Worm (Caenorhabditis elegans): ENCODE data around the gene ZC53.1.

The ZC53.1 gene

DNA sequence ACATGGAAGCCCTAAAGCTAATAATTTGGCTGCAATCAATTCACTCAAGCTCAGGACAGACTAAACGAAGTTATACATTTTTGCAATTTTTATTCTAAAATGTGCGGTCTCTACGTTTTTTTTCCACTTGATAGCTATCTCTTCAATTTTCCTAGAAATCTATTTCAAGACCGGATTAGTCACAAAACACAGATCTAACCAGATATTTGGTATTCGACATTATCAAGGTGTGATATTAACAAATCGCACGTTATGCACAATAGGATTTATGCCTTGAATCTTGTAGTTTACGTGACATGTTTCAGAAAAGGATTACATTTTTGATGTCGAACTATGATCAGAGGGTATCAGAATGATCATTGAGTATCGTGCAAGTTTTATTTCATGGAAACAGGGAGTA lies 11.7 kb downstream of the ZC53.1 start:
- TF ChIP-seq flh-1 (GFP tag; optimal IDR thresholded peaks at IDR 0.05) (no peak), ceh-39 (tag; optimal IDR thresholded peaks at IDR 0.05) (no peak), lin-32 (GFP tag; optimal IDR thresholded peaks at IDR 0.05) (no peak), M03D4.4 (tag; optimal IDR thresholded peaks at IDR 0.05) (no peak), nhr-76 (tag; optimal IDR thresholded peaks at IDR 0.05) (no peak), drap-1 (GFP tag; optimal IDR thresholded peaks at IDR 0.05) (no peak), unc-120 (tag; optimal IDR thresholded peaks at IDR 0.05; ENCODE audit: poor library complexity, severe bottlenecking) (no peak), mls-2 (tag; optimal IDR thresholded peaks at IDR 0.05) (no peak), mep-1 (tag; optimal IDR thresholded peaks at IDR 0.05) (no peak), ztf-11 (tag; optimal IDR thresholded peaks at IDR 0.05) (no peak), zip-8 (tag; optimal IDR thresholded peaks at IDR 0.05) (no peak), ces-1 (GFP tag; optimal IDR thresholded peaks at IDR 0.05) (no peak), ham-2 (GFP tag; optimal IDR thresholded peaks at IDR 0.05) (no peak), unc-39 (tag; optimal IDR thresholded peaks at IDR 0.05) (no peak)

DNA sequence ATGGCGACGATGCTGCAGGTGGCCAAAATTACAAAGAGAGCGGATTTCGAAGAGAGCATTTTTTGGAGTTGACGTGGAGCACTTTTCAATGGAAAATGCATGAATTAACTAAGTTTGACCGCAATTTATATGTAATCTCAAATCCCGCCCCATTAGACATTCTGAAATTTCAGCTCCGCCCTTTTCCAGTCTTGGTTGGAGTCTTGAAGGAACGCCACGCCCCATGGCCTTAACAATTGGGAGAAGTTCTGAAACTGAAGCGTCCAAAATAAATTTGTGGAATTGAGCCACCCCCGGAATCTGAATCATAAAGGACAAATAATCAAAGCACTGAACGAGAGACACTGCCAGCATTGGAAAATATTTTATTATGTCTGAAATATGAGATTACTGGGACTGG lies 15.9 kb downstream of the ZC53.1 start, which contains the start of gene B0294.1:
B0294.1 (minus strand) TSS at position 101 of the 400 bp plus-strand sequence.
- no peak for TF ChIP-seq pha-4 (tag; optimal IDR thresholded peaks at IDR 0.05)

DNA sequence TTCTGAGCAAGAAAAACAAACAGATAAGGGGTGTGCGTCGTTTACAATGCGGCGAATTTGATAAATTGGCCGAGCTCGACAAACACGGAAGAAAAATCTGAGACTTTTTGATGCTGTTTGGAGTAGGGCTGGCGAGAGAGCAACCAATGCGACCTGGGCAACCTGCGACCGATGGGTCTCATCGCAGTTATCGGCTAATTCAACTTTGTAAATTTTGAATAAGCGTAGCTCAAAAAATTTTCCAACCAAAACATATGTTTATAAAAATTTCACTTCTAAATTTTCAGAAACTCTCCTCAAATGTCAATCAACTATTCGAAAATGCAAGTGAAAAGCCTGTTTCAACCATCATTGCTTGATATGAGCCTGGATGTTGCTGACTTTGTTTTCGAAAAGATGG lies 21.3 kb downstream of the ZC53.1 start, which contains the start of gene B0294.3:
B0294.3 (plus strand) TSS at position 301 of the 400 bp plus-strand sequence.
- no peak for TF ChIP-seq mep-1 (tag; optimal IDR thresholded peaks at IDR 0.05)
- TF ChIP-seq bed-3 (GFP tag; optimal IDR thresholded peaks at IDR 0.05) = no peak
- no peak for TF ChIP-seq zip-8 (tag; optimal IDR thresholded peaks at IDR 0.05)
- no peak for TF ChIP-seq sem-2 (GFP tag; optimal IDR thresholded peaks at IDR 0.05)
- no peak for TF ChIP-seq nhr-76 (tag; optimal IDR thresholded peaks at IDR 0.05)
- no peak for TF ChIP-seq elt-1 (tag; optimal IDR thresholded peaks at IDR 0.05; ENCODE audit: borderline replicate concordance, insufficient read depth)
- no peak for TF ChIP-seq nhr-28 (tag; optimal IDR thresholded peaks at IDR 0.05)
- no peak for TF ChIP-seq tbx-8 (GFP tag; optimal IDR thresholded peaks at IDR 0.05)
- TF ChIP-seq flh-1 (GFP tag; optimal IDR thresholded peaks at IDR 0.05) = no peak
- TF ChIP-seq mab-5 (tag; optimal IDR thresholded peaks at IDR 0.05) = no peak
- TF ChIP-seq ham-2 (GFP tag; optimal IDR thresholded peaks at IDR 0.05) = no peak
- no peak for TF ChIP-seq elt-3 (tag; optimal IDR thresholded peaks at IDR 0.05)
- TF ChIP-seq nhr-2 (tag; optimal IDR thresholded peaks at IDR 0.05) = no peak

DNA sequence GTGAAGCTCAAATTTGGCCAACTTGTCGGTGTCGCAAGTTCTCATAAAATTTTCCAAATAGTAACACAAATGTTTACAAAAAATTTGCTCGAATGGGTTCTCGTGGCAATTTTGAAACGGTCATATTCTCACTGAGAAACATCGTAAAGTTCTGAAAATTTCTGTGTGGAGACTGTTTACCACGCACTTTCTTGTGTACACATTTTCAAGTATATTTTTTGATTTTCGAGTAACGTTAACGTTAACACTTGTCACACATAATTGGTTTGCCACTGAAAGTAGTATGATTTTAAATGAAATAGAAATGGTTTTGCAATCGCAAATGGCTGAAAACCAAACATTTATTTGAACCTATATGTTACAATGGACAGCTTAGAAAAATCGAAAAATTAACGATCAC lies 22.3 kb downstream of the ZC53.1 start:
- TF ChIP-seq mep-1 (tag; optimal IDR thresholded peaks at IDR 0.05) = no peak
- TF ChIP-seq M03D4.4 (tag; optimal IDR thresholded peaks at IDR 0.05) = no peak
- TF ChIP-seq unc-120 (tag; optimal IDR thresholded peaks at IDR 0.05; ENCODE audit: poor library complexity, severe bottlenecking) = no peak
- no peak for TF ChIP-seq hlh-1 (tag; optimal IDR thresholded peaks at IDR 0.05)
- TF ChIP-seq pha-4 (tag; optimal IDR thresholded peaks at IDR 0.05) = no peak
- no peak for TF ChIP-seq unc-62 (GFP tag; optimal IDR thresholded peaks at IDR 0.05)
- TF ChIP-seq nhr-76 (tag; optimal IDR thresholded peaks at IDR 0.05) = no peak
- TF ChIP-seq bed-3 (GFP tag; optimal IDR thresholded peaks at IDR 0.05) = no peak
- TF ChIP-seq nhr-12 (tag; optimal IDR thresholded peaks at IDR 0.05) = no peak
- TF ChIP-seq sem-2 (GFP tag; optimal IDR thresholded peaks at IDR 0.05) = no peak
- TF ChIP-seq ceh-43 (GFP tag; optimal IDR thresholded peaks at IDR 0.05) = no peak
- no peak for TF ChIP-seq flh-1 (GFP tag; optimal IDR thresholded peaks at IDR 0.05)
- TF ChIP-seq unc-39 (tag; optimal IDR thresholded peaks at IDR 0.05) = no peak
- no peak for TF ChIP-seq snpc-4 (tag; optimal IDR thresholded peaks at IDR 0.05)
- TF ChIP-seq nhr-28 (tag; optimal IDR thresholded peaks at IDR 0.05) = no peak
- no peak for TF ChIP-seq mab-5 (tag; optimal IDR thresholded peaks at IDR 0.05)
- no peak for TF ChIP-seq ztf-11 (tag; optimal IDR thresholded peaks at IDR 0.05)
- TF ChIP-seq ces-1 (GFP tag; optimal IDR thresholded peaks at IDR 0.05) = no peak

DNA sequence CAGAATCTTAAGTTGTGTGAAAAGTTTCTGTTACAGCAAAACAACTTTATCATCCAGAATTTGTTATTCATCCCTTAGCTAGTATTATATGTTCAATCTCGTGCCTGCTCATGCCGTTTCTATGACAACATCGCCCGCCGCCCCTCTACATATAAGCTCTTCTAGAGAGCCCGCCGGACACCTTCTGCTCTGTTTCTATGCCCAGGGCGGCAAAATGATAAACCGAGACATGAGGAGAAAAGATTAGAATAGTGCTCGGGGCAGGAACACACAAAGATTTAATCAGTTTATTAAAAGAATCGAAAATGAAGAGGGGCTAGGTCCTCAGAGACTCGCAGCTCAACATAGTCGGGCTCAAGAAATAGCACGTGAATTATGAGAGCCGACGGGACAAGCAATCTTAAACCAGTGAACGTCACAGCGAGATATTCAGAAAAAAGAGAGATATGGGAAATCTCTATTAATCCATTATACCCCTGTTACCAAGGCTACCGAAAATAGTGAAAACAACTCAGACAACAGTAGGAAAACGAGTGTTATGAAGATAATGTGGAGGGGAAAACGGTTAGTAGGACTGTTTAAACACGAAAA lies 24.6 kb downstream of the ZC53.1 start:
- no peak for TF ChIP-seq bed-3 (GFP tag; optimal IDR thresholded peaks at IDR 0.05)
- peak; percentile 33 for TF ChIP-seq ces-1 (GFP tag; optimal IDR thresholded peaks at IDR 0.05)

DNA sequence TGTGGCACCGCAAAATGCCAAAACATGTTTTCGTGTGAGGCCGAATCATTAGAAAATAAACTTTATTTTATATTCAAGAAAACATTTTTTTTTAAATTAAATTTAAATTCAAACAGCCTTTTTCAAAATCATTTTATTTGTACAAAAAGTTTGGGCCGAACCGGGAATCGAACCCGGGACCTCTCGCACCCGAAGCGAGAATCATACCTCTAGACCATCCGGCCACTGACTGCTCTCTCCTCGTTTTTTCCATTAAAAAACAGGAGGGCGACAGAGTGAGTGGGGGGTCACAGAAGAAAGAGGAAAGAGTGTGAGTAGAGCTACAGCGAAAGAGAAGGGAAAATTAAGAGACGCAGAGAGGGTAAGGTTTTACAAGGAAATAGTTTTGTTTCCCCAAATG lies 32.5 kb downstream of the ZC53.1 start:
- TF ChIP-seq sptf-1 (tag; optimal IDR thresholded peaks at IDR 0.05) (peak; percentile 84), snpc-4 (tag; optimal IDR thresholded peaks at IDR 0.05) (no peak), sem-2 (GFP tag; optimal IDR thresholded peaks at IDR 0.05) (peak; percentile 74), unc-120 (tag; optimal IDR thresholded peaks at IDR 0.05; ENCODE audit: poor library complexity, severe bottlenecking) (peak; percentile 75), nhr-12 (tag; optimal IDR thresholded peaks at IDR 0.05) (no peak), drap-1 (GFP tag; optimal IDR thresholded peaks at IDR 0.05) (peak; percentile 83), elt-1 (tag; optimal IDR thresholded peaks at IDR 0.05; ENCODE audit: borderline replicate concordance, insufficient read depth) (no peak), ceh-39 (tag; optimal IDR thresholded peaks at IDR 0.05) (peak; percentile 30), mls-2 (tag; optimal IDR thresholded peaks at IDR 0.05) (peak; percentile 78), bed-3 (GFP tag; optimal IDR thresholded peaks at IDR 0.05) (peak; percentile 63), blmp-1 (tag; optimal IDR thresholded peaks at IDR 0.05) (no peak), elt-3 (tag; optimal IDR thresholded peaks at IDR 0.05) (no peak), hlh-1 (tag; optimal IDR thresholded peaks at IDR 0.05) (peak; percentile 14), flh-1 (GFP tag; optimal IDR thresholded peaks at IDR 0.05) (peak; percentile 57), nhr-237 (tag; optimal IDR thresholded peaks at IDR 0.05) (peak; percentile 12), ham-2 (GFP tag; optimal IDR thresholded peaks at IDR 0.05) (peak; percentile 51), lin-13 (tag; optimal IDR thresholded peaks at IDR 0.05) (peak; percentile 55), ces-1 (GFP tag; optimal IDR thresholded peaks at IDR 0.05) (peak; percentile 35), pha-4 (tag; optimal IDR thresholded peaks at IDR 0.05) (peak; percentile 5), unc-62 (GFP tag; optimal IDR thresholded peaks at IDR 0.05) (no peak), unc-39 (tag; optimal IDR thresholded peaks at IDR 0.05) (no peak), cnd-1 (tag; optimal IDR thresholded peaks at IDR 0.05) (peak; percentile 82), ceh-83 (GFP tag; optimal IDR thresholded peaks at IDR 0.05) (peak; percentile 91), nhr-28 (tag; optimal IDR thresholded peaks at IDR 0.05) (peak; percentile 47), lsy-2 (tag; optimal IDR thresholded peaks at IDR 0.05) (no peak), ztf-11 (tag; optimal IDR thresholded peaks at IDR 0.05) (peak; percentile 23)

Data from whole organism, mixed stage, embryonic.